Fruit fly (Drosophila melanogaster): ENCODE data around the gene CG5162.

The CG5162 gene

DNA sequence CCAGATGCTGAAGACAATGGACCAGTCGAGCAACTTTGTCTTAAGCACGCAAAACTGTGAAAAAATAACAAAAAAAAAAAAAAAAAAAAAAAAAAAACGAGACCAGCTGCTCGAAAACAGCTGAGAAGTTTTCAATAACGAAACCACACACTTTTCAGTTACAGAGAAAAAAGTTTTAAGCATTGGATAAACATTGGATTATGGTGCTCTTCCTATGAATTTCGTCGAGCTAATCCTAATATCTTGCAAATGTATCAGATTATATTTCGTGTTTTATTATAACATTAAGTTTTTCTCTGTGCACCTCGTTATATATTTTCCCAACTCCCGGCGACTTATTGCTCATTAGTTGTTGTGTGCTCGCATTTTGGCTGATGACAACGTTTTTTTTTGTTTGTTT is 38.6 kb upstream of the CG5162 start (continued):
- TF ChIP-seq CG9215 (GFP tag; IDR thresholded peaks at IDR 0.05) (no peak), CG15269 (tag; optimal IDR thresholded peaks at IDR 0.05) (peak; percentile 85), CG7372 (GFP tag; IDR thresholded peaks at IDR 0.05) (peak; percentile 51; the same call in 1 of the 2 replicates), CG8924 (tag; optimal IDR thresholded peaks at IDR 0.05) (peak; percentile 32), CoRest (tag; optimal IDR thresholded peaks at IDR 0.05) (peak; percentile 40), grau (tag; optimal IDR thresholded peaks at IDR 0.05) (peak; percentile 35), sisA (GFP tag; IDR thresholded peaks at IDR 0.05) (peak; percentile 68), prd (optimal IDR thresholded peaks at IDR 0.05) (no peak), prd (GFP tag; IDR thresholded peaks at IDR 0.05) (peak; percentile 52; the same call in 2 of the 3 replicates), Dref (GFP tag; IDR thresholded peaks at IDR 0.05) (no peak), CrebB (tag; optimal IDR thresholded peaks at IDR 0.05) (no peak), CG17328 (GFP tag; IDR thresholded peaks at IDR 0.05) (peak; percentile 56), slbo (GFP tag; IDR thresholded peaks at IDR 0.05) (peak; percentile 74), lbe (GFP tag; optimal IDR thresholded peaks at IDR 0.05) (no peak), nmo (GFP tag; optimal IDR thresholded peaks at IDR 0.05) (peak; percentile 46), E2f2 (GFP tag; IDR thresholded peaks at IDR 0.05) (0 out of 2 replicates have a peak, but pooled peaks have one; percentile 32), Sox100B (GFP tag; optimal IDR thresholded peaks at IDR 0.05) (peak; percentile 57), Jarid2 (GFP tag; optimal IDR thresholded peaks at IDR 0.05) (no peak), CG34422 (GFP tag; IDR thresholded peaks at IDR 0.05) (peak; percentile 62; the same call in 1 of the 3 replicates), Hr51 (GFP tag; optimal IDR thresholded peaks at IDR 0.05) (peak; percentile 36 to 67), Rx (GFP tag; IDR thresholded peaks at IDR 0.05) (peak; percentile 47; the same call in 1 of the 2 replicates), jing (GFP tag; optimal IDR thresholded peaks at IDR 0.05) (no peak), CG10543 (GFP tag; optimal IDR thresholded peaks at IDR 0.05) (peak; percentile 27), Mrtf (GFP tag; IDR thresholded peaks at IDR 0.05) (peak; percentile 67; the same call in 2 of the 3 replicates), pfk (GFP tag; optimal IDR thresholded peaks at IDR 0.05) (no peak), CG6765 (GFP tag; optimal IDR thresholded peaks at IDR 0.05) (no peak), ac (GFP tag; optimal IDR thresholded peaks at IDR 0.05) (no peak), dmrt11E (tag; optimal IDR thresholded peaks at IDR 0.05) (no peak), Xbp1 (GFP tag; optimal IDR thresholded peaks at IDR 0.05) (peak; percentile 54), CG17361 (GFP tag; IDR thresholded peaks at IDR 0.05) (0 out of 3 replicates have a peak, but pooled peaks have one; percentile 32), gce (GFP tag; IDR thresholded peaks at IDR 0.05) (no peak), gem (tag; optimal IDR thresholded peaks at IDR 0.05) (peak; percentile 70), ase (GFP tag; IDR thresholded peaks at IDR 0.05) (peak; percentile 72), br (optimal IDR thresholded peaks at IDR 0.05) (no peak), tap (tag; optimal IDR thresholded peaks at IDR 0.05) (peak; percentile 29), scrt (GFP tag; optimal IDR thresholded peaks at IDR 0.05) (peak; percentile 32), peb (GFP tag; IDR thresholded peaks at IDR 0.05) (0 out of 2 replicates have a peak, but pooled peaks have one; percentile 19), CG7839 (tag; optimal IDR thresholded peaks at IDR 0.05) (peak; percentile 62), cwo (GFP tag; optimal IDR thresholded peaks at IDR 0.05) (peak; percentile 34), CG8290 (GFP tag; optimal IDR thresholded peaks at IDR 0.05) (no peak), CG8290 (tag; optimal IDR thresholded peaks at IDR 0.05) (peak in 1 of 2 experiments; percentile 47), B-H1 (GFP tag; IDR thresholded peaks at IDR 0.05) (peak; percentile 30; the same call in 2 of the 3 replicates), MESR4 (GFP tag; optimal IDR thresholded peaks at IDR 0.05) (no peak), CG2199 (GFP tag; IDR thresholded peaks at IDR 0.05) (peak; percentile 26; the same call in 1 of the 3 replicates), CG8359 (GFP tag; optimal IDR thresholded peaks at IDR 0.05; ENCODE audit: borderline replicate concordance) (no peak), p53 (GFP tag; optimal IDR thresholded peaks at IDR 0.05) (no peak), Opbp (GFP tag; IDR thresholded peaks at IDR 0.05; ENCODE audit: partially characterized antibody) (no peak), Sox102F (GFP tag; optimal IDR thresholded peaks at IDR 0.05) (peak; percentile 66), CG6272 (GFP tag; IDR thresholded peaks at IDR 0.05) (peak; percentile 37; the same call in 1 of the 2 replicates), tio (GFP tag; optimal IDR thresholded peaks at IDR 0.05) (peak; percentile 43), cad (GFP tag; optimal IDR thresholded peaks at IDR 0.05) (no peak)
